Worm (Caenorhabditis elegans) whole organism, L4/young adult: Measurements from ENCODE around the gene C01B10.11.

Source experiments
- W03F9.2 ChIP-seq: fragments of 150-350 bp; optimal IDR thresholded peaks from 2 replicates; lab custom pipeline; 2014; ENCODE audit warnings: missing biosample characterization, missing genetic modification characterization
- dao-5 ChIP-seq: sonication (generic microtip); optimal IDR thresholded peaks from 2 replicates; lab custom pipeline; 2016; ENCODE audit warnings: missing genotype, missing genetic modification characterization, moderate library complexity, missing compliant biosample characterization
- him-1 ChIP-seq: sonication (generic microtip); optimal IDR thresholded peaks from 2 replicates; lab custom pipeline; 2016; ENCODE audit warnings: missing genotype, missing genetic modification reagents, missing genetic modification characterization, missing compliant biosample characterization

The C01B10.11 gene

DNA sequence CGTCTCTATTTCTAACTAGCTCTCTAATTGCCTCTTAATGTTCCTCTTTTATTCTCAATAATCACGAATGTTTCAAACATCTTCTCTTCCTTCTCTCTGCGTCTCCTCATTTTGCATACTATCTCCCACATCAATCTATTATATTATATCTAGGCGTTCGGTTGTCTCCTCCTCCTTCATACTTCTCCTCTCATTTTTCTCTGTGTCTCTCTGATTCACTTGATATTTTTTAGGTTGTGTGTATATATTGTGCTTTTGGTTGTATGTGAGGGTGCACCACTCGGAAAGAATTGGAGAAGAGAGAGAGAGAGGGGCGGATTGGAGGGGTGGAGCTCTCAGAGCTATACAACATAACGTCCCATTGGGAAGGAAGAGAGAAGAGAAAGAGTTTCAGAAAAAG lies 9.2 kb upstream of the C01B10.11 start:
- TF ChIP-seq dao-5 (tag; lab: Kevin White, UChicago): no peak
- no peak for TF ChIP-seq W03F9.2 (tag; lab: Kevin White, UChicago)
- no peak for TF ChIP-seq him-1 (tag; lab: Kevin White, UChicago)

DNA sequence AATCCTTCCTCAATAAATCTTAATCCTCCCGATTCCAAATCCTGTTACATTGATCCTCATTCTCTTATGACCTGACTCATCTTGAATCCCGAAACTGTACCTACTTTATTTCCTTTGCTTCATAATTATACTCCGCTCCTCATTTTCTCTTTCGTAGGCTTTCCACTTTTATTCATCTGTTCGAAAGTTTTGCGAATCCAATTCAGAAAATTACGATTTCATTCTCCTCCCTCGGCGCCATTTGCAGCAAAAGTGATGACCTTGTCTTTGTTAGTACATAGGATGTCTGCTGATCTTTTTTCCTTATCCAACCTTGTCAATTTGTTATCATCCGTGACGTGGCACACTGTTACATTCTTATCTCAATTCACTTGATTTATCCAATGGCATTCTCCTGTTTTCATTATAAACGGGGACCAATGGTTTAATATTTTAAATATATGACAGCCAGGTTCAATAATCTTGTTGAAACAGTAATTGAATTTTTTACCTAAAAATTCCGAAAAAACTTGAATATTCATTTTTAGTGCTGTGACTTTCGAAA lies 5.2 kb upstream of the C01B10.11 start:
- no peak for TF ChIP-seq him-1 (tag; lab: Kevin White, UChicago)
- TF ChIP-seq dao-5 (tag; lab: Kevin White, UChicago): no peak
- TF ChIP-seq W03F9.2 (tag; lab: Kevin White, UChicago): no peak

DNA sequence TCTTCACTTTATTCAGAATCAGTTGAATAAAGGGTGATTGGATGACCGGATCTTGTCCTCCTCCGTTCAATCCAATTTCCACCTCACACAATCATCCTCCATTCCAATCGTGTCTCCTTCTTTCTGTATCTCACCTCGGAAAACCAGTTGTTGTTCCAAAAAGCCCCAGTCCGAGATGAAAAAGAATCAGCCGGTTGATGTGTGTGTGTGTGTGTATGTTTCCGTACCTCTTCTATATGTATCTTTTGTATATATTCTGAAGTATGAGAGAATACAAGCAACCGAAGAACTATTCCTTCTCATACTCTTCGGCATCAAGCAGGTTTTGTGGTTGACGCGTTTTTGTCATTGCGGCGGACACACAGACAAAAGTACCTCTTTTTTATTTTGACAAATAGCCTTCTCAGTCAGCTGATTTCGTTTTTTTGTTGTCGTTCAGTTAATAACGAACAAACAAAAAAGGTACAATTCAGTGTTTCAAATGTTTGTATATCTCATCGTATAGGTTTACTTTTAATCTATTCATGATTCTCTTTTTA lies 4.0 kb upstream of the C01B10.11 start:
- TF ChIP-seq him-1 (tag; lab: Kevin White, UChicago) (no peak), dao-5 (tag; lab: Kevin White, UChicago) (no peak), W03F9.2 (tag; lab: Kevin White, UChicago) (no peak)

DNA sequence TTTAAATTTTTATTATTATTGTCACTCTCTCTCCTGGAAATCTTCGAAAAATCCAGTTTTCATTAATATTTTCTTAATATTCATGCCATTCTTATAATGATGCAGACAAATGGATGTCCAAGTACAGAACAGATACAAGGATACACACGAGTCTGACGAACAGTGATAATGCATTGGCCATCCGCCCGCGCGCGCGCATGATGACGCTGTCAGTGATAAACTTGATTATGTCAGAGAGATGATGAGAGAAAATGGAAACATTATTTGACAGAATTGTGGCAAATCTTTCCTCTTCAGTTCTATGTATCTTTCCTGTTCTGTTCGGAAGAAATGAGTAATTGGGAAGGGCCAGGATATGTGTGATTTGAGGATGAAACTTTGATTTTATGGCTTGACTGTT lies 2.0 kb upstream of the C01B10.11 start:
- TF ChIP-seq dao-5 (tag; lab: Kevin White, UChicago) (no peak), him-1 (tag; lab: Kevin White, UChicago) (no peak), W03F9.2 (tag; lab: Kevin White, UChicago) (no peak)

DNA sequence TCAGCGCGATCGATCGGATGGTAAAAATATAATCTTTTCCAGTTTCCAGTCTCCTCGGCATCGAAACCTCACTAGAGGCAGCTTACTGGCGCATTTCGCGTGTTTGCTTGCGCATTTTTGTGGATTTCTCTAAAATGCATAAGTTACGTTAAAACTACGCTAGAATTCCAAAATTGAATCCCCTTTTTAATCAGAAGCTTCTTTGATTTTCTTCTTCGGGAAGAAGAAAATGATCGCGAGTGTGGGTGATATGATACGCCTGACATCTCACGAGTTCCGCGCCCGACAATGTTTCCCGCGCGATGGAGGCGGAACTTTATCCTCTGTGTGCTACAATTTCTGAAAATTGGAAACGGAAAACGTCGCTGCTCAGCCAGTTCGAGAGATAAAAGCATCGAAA lies 6.6 kb downstream of the C01B10.11 start:
- no peak for TF ChIP-seq W03F9.2 (tag; lab: Kevin White, UChicago)
- no peak for TF ChIP-seq him-1 (tag; lab: Kevin White, UChicago)
- no peak for TF ChIP-seq dao-5 (tag; lab: Kevin White, UChicago)

DNA sequence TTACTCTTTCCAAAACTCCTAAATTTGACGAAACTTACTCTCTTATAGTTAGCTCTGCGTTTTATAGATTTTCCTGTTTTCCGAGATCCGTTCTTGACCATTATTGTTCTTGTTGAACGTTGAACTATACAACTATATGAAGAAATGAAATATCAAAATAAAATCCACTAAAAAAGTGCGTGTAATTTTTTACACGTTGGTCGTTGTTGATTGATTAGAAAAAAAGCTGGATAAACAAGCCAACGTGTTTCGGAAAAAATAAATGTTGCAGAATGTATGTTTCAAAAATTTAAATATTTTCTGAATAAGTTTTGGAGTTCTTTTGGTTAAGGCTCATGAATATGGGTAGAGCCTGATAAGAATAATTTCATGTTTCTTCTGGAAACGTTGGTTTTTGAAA lies 10.1 kb downstream of the C01B10.11 start, which contains the start of gene Y73B6A.1:
TSS of gene Y73B6A.1 (minus strand) at position 101 of the 400 bp plus-strand sequence.
- TF ChIP-seq dao-5 (tag; lab: Kevin White, UChicago) (no peak), him-1 (tag; lab: Kevin White, UChicago) (no peak), W03F9.2 (tag; lab: Kevin White, UChicago) (no peak)
